In the genomic region with DNA sequence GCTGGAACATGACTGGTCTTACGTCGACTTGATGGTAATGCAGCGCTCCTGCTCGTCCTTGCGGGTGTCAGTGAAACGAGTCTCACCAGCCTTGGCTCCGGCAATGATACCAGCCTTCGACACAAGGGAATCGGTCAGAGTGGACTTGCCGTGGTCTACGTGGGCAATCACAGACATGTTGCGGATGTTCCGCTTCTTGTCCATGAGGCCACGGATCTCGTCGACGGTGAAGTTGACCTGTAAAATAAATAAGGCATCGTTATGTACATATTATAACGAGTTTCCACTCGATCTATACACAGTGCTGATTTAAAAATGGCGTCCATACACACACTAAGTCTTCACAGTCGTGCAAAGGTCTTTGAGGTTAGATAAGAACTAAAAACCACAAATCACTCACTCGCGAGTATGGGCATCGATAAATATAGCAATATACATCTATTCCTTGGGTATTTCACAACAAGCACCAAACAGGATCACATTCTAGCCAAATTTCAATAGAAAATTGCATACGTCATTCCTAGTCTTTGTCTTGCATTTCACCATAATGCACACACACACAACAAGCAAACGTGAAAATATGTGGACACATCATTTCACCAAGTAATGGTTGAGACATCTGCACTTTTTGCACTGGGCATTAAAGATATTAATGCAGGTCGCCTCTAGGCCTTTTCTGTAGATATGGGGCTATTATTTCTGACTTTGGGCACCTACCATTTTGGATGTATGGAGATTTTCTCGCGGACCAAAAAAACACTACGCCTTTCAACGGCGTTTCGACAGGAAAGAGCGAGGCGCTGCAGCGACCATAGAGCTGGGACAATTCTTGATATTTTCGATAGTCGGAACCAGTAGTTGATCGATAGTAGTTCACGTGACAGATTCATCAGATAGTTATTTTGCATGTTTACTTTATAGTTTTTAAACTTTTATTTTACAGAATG, we compare ENCODE assay signal across 5 fruit fly cellular contexts.
TF ChIP-seq lines count a peak whose summit lies in the region.

A gene (minus strand): TSS at position 843 of the 947 bp plus-strand sequence.

TF ChIP-seq in whole organism, adult, 20 proteins besides CTCF, POLR2A, EP300 and RAD21 (continued from another document):
- TF ChIP-seq Crg-1 (GFP tag; optimal IDR thresholded peaks at IDR 0.05; lab: Kevin White, UChicago): peak; percentile 79
- peak; percentile 84 for TF ChIP-seq Mnt (GFP tag; optimal IDR thresholded peaks at IDR 0.05; lab: Kevin White, UChicago)
- TF ChIP-seq bab1 (GFP tag; optimal IDR thresholded peaks at IDR 0.05; lab: Kevin White, UChicago): peak; percentile 81
- TF ChIP-seq cnc (optimal IDR thresholded peaks at IDR 0.05; lab: Kevin White, UChicago): peak; percentile 55 to 66
- TF ChIP-seq CG7045 (GFP tag; optimal IDR thresholded peaks at IDR 0.05; lab: Kevin White, UChicago): peak; percentile 68
TF ChIP-seq in whole organism, adult: peak in this region for 18.

TF ChIP-seq in whole organism, embryonic, 481 proteins besides CTCF, POLR2A, EP300 and RAD21 (continued from another document and continues in another):
- TF ChIP-seq CG33213 (GFP tag; optimal IDR thresholded peaks at IDR 0.05; lab: Kevin White, UChicago) (peak; percentile 90), CG7372 (GFP tag; IDR thresholded peaks at IDR 0.05; lab: Robert Waterston, UW) (peak; percentile 65; the same call in 1 of the 2 replicates), Poxn (GFP tag; IDR thresholded peaks at IDR 0.05; lab: Robert Waterston, UW) (no peak), CG10565 (GFP tag; optimal IDR thresholded peaks at IDR 0.05; lab: Kevin White, UChicago) (no peak), Eip74EF (GFP tag; optimal IDR thresholded peaks at IDR 0.05; lab: Kevin White, UChicago) (peak in 1 of 2 experiments; percentile 60), CG12236 (GFP tag; optimal IDR thresholded peaks at IDR 0.05; lab: Kevin White, UChicago) (peak; percentile 64), H2.0 (GFP tag; IDR thresholded peaks at IDR 0.05; lab: Robert Waterston, UW) (no peak; the same call in 1 of the 2 replicates), sim (GFP tag; IDR thresholded peaks at IDR 0.05; lab: Robert Waterston, UW) (peak; percentile 66; the same call in 1 of the 2 replicates), cato (GFP tag; optimal IDR thresholded peaks at IDR 0.05; lab: Kevin White, UChicago; ENCODE audit: borderline replicate concordance) (peak; percentile 40), CG13775 (GFP tag; optimal IDR thresholded peaks at IDR 0.05; lab: Kevin White, UChicago) (peak; percentile 74), crol (GFP tag; IDR thresholded peaks at IDR 0.05; lab: Robert Waterston, UW) (no peak), unc-4 (GFP tag; IDR thresholded peaks at IDR 0.05; lab: Robert Waterston, UW; ENCODE audit: partially characterized antibody) (peak; percentile 90), fd64A (GFP tag; optimal IDR thresholded peaks at IDR 0.05; lab: Kevin White, UChicago) (peak; percentile 67), ranshi (GFP tag; IDR thresholded peaks at IDR 0.05; lab: Robert Waterston, UW) (peak; percentile 61; the same call in 1 of the 2 replicates), gsb-n (tag; optimal IDR thresholded peaks at IDR 0.05; lab: Kevin White, UChicago) (peak; percentile 73), Myb (GFP tag; optimal IDR thresholded peaks at IDR 0.05; lab: Kevin White, UChicago) (peak; percentile 61), maf-S (GFP tag; optimal IDR thresholded peaks at IDR 0.05; lab: Kevin White, UChicago) (peak; percentile 73), Side (GFP tag; optimal IDR thresholded peaks at IDR 0.05; lab: Kevin White, UChicago) (peak; percentile 84), tin (GFP tag; optimal IDR thresholded peaks at IDR 0.05; lab: Kevin White, UChicago) (peak; percentile 31), CG14014 (GFP tag; IDR thresholded peaks at IDR 0.05; lab: Robert Waterston, UW) (peak; percentile 69; the same call in 1 of the 2 replicates), tup (GFP tag; optimal IDR thresholded peaks at IDR 0.05; lab: Kevin White, UChicago) (no peak), CG6791 (GFP tag; IDR thresholded peaks at IDR 0.05; lab: Robert Waterston, UW; ENCODE audit: partially characterized antibody) (peak; percentile 96), chinmo (GFP tag; IDR thresholded peaks at IDR 0.05; lab: Robert Waterston, UW; ENCODE audit: partially characterized antibody) (peak; percentile 95), Chrac-16 (GFP tag; optimal IDR thresholded peaks at IDR 0.05; lab: Kevin White, UChicago) (peak; percentile 35), sob (GFP tag; IDR thresholded peaks at IDR 0.05; lab: Robert Waterston, UW) (peak; percentile 83; the same call in 1 of the 2 replicates), twi (tag; optimal IDR thresholded peaks at IDR 0.05; lab: Kevin White, UChicago) (peak; percentile 36)

TF ChIP-seq in whole organism, prepupa, 60 proteins besides CTCF, POLR2A, EP300 and RAD21 (continued from another document and continues in another):
- peak; percentile 57 for TF ChIP-seq CG8632 (GFP tag; optimal IDR thresholded peaks at IDR 0.05; lab: Kevin White, UChicago)
- TF ChIP-seq CG32006 (GFP tag; optimal IDR thresholded peaks at IDR 0.05; lab: Kevin White, UChicago): peak; percentile 8
- peak; percentile 63 for TF ChIP-seq CG31627 (GFP tag; optimal IDR thresholded peaks at IDR 0.05; lab: Kevin White, UChicago)
- TF ChIP-seq achi (GFP tag; optimal IDR thresholded peaks at IDR 0.05; lab: Kevin White, UChicago): peak; percentile 73
- TF ChIP-seq CG9139 (GFP tag; optimal IDR thresholded peaks at IDR 0.05; lab: Kevin White, UChicago): peak; percentile 68
- peak; percentile 46 for TF ChIP-seq CG6792 (GFP tag; optimal IDR thresholded peaks at IDR 0.05; lab: Kevin White, UChicago)
- TF ChIP-seq CG3919 (GFP tag; optimal IDR thresholded peaks at IDR 0.05; lab: Kevin White, UChicago): peak; percentile 74
- TF ChIP-seq lz (GFP tag; optimal IDR thresholded peaks at IDR 0.05; lab: Kevin White, UChicago): peak; percentile 81
- TF ChIP-seq ss (GFP tag; optimal IDR thresholded peaks at IDR 0.05; lab: Kevin White, UChicago): peak; percentile 77 to 85
- peak; percentile 54 for TF ChIP-seq Hr4 (GFP tag; optimal IDR thresholded peaks at IDR 0.05; lab: Kevin White, UChicago)
- peak; percentile 68 for TF ChIP-seq topi (GFP tag; optimal IDR thresholded peaks at IDR 0.05; lab: Kevin White, UChicago)
- TF ChIP-seq CG4318 (GFP tag; optimal IDR thresholded peaks at IDR 0.05; lab: Kevin White, UChicago): no peak
- TF ChIP-seq CG7368 (GFP tag; optimal IDR thresholded peaks at IDR 0.05; lab: Kevin White, UChicago): peak; percentile 24
- TF ChIP-seq Eip93F (GFP tag; optimal IDR thresholded peaks at IDR 0.05; lab: Kevin White, UChicago): no peak
- TF ChIP-seq fkh (GFP tag; optimal IDR thresholded peaks at IDR 0.05; lab: Kevin White, UChicago): peak; percentile 89
- peak; percentile 64 for TF ChIP-seq CG6808 (GFP tag; optimal IDR thresholded peaks at IDR 0.05; lab: Kevin White, UChicago)
- peak; percentile 63 for TF ChIP-seq Met (GFP tag; optimal IDR thresholded peaks at IDR 0.05; lab: Kevin White, UChicago)
- no peak for TF ChIP-seq Sox15 (GFP tag; optimal IDR thresholded peaks at IDR 0.05; lab: Kevin White, UChicago)
- TF ChIP-seq dac (GFP tag; optimal IDR thresholded peaks at IDR 0.05; lab: Kevin White, UChicago): peak; percentile 10
- peak; percentile 66 for TF ChIP-seq OdsH (GFP tag; optimal IDR thresholded peaks at IDR 0.05; lab: Kevin White, UChicago)
- TF ChIP-seq CG3032 (tag; optimal IDR thresholded peaks at IDR 0.05; lab: Kevin White, UChicago): peak; percentile 47
- no peak; the same call in 2 of the 3 replicates for TF ChIP-seq CG6163 (GFP tag; IDR thresholded peaks at IDR 0.05; lab: Robert Waterston, UW)
- TF ChIP-seq CG15336 (GFP tag; IDR thresholded peaks at IDR 0.05; lab: Robert Waterston, UW): 0 out of 2 replicates have a peak, but pooled peaks have one; percentile 33
- peak; percentile 77 for TF ChIP-seq net (GFP tag; optimal IDR thresholded peaks at IDR 0.05; lab: Kevin White, UChicago)
- peak; percentile 92 for TF ChIP-seq svp (GFP tag; lab: Kevin White, UChicago)
- TF ChIP-seq vri (GFP tag; optimal IDR thresholded peaks at IDR 0.05; lab: Kevin White, UChicago): peak; percentile 78
- peak; percentile 39 for TF ChIP-seq CG16779 (tag; optimal IDR thresholded peaks at IDR 0.05; lab: Kevin White, UChicago)
- TF ChIP-seq Hr39 (GFP tag; optimal IDR thresholded peaks at IDR 0.05; lab: Kevin White, UChicago): peak; percentile 48
- peak; percentile 11 for TF ChIP-seq Ets21C (GFP tag; optimal IDR thresholded peaks at IDR 0.05; lab: Kevin White, UChicago)

TF ChIP-seq in whole organism, pupa, 21 proteins besides CTCF, POLR2A, EP300 and RAD21 (continued from another document):
- no peak for TF ChIP-seq EcR (GFP tag; optimal IDR thresholded peaks at IDR 0.05; lab: Kevin White, UChicago)

TF ChIP-seq in whole organism, wandering third instar larva, 38 proteins besides CTCF, POLR2A, EP300 and RAD21 (continued from another document):
- peak; percentile 62 for TF ChIP-seq CG9705 (GFP tag; optimal IDR thresholded peaks at IDR 0.05; lab: Kevin White, UChicago)
- TF ChIP-seq Vsx2 (GFP tag; optimal IDR thresholded peaks at IDR 0.05; lab: Kevin White, UChicago; ENCODE audit: partially characterized antibody): peak; percentile 57
- peak; percentile 14 for TF ChIP-seq CrebA (GFP tag; optimal IDR thresholded peaks at IDR 0.05; lab: Kevin White, UChicago; ENCODE audit: borderline replicate concordance)
- TF ChIP-seq rgr (GFP tag; optimal IDR thresholded peaks at IDR 0.05; lab: Kevin White, UChicago): peak; percentile 87
- TF ChIP-seq ey (GFP tag; optimal IDR thresholded peaks at IDR 0.05; lab: Kevin White, UChicago): peak; percentile 22
- peak in 1 of 2 experiments; percentile 65 for TF ChIP-seq foxo (GFP tag; optimal IDR thresholded peaks at IDR 0.05; lab: Kevin White, UChicago)
- peak; percentile 73 for TF ChIP-seq Hr83 (GFP tag; optimal IDR thresholded peaks at IDR 0.05; lab: Kevin White, UChicago; ENCODE audit: poor library complexity, severe bottlenecking)
- peak; percentile 43 for TF ChIP-seq woc (GFP tag; optimal IDR thresholded peaks at IDR 0.05; lab: Kevin White, UChicago)
- TF ChIP-seq h (GFP tag; optimal IDR thresholded peaks at IDR 0.05; lab: Kevin White, UChicago): peak; percentile 67
- TF ChIP-seq sage (GFP tag; optimal IDR thresholded peaks at IDR 0.05; lab: Kevin White, UChicago): peak; percentile 59
- TF ChIP-seq lola (GFP tag; optimal IDR thresholded peaks at IDR 0.05; lab: Kevin White, UChicago): no peak
- peak; percentile 12 for TF ChIP-seq tai (GFP tag; optimal IDR thresholded peaks at IDR 0.05; lab: Kevin White, UChicago)
- peak; percentile 81 for TF ChIP-seq Sp1 (GFP tag; optimal IDR thresholded peaks at IDR 0.05; lab: Kevin White, UChicago)
- peak; percentile 68 for TF ChIP-seq Hnf4 (GFP tag; optimal IDR thresholded peaks at IDR 0.05; lab: Kevin White, UChicago)
- TF ChIP-seq sv (GFP tag; optimal IDR thresholded peaks at IDR 0.05; lab: Kevin White, UChicago): peak; percentile 75
- no peak for TF ChIP-seq Mio (GFP tag; optimal IDR thresholded peaks at IDR 0.05; lab: Kevin White, UChicago)
- no peak for TF ChIP-seq usp (GFP tag; optimal IDR thresholded peaks at IDR 0.05; lab: Kevin White, UChicago)
- TF ChIP-seq CG32264 (GFP tag; optimal IDR thresholded peaks at IDR 0.05; lab: Kevin White, UChicago): peak; percentile 43
- TF ChIP-seq brk (GFP tag; optimal IDR thresholded peaks at IDR 0.05; lab: Kevin White, UChicago): peak; percentile 33
- TF ChIP-seq Abd-B (GFP tag; optimal IDR thresholded peaks at IDR 0.05; lab: Kevin White, UChicago): no peak
